Worm (Caenorhabditis elegans): ENCODE results near the gene F18F11.4.

ce11 chrIV:291356-291755 lies 39.3 kb upstream of the F18F11.4 start, which contains the start of gene T21D12.7:
- TF ChIP-seq nhr-10 (tag; optimal IDR thresholded peaks at IDR 0.05): no peak
- TF ChIP-seq nhr-11 (tag; optimal IDR thresholded peaks at IDR 0.05): no peak
- no peak for TF ChIP-seq mdl-1 (tag; optimal IDR thresholded peaks at IDR 0.05)
- TF ChIP-seq lin-11 (tag; optimal IDR thresholded peaks at IDR 0.05): no peak
- TF ChIP-seq lsy-2 (tag; optimal IDR thresholded peaks at IDR 0.05): no peak
- TF ChIP-seq lin-13 (GFP tag; optimal IDR thresholded peaks at IDR 0.05): no peak
- TF ChIP-seq crh-2 (tag; optimal IDR thresholded peaks at IDR 0.05): no peak
- TF ChIP-seq Y55F3AM.14 (GFP tag; optimal IDR thresholded peaks at IDR 0.05): no peak
- no peak for TF ChIP-seq alr-1 (tag; optimal IDR thresholded peaks at IDR 0.05)
- no peak for TF ChIP-seq unc-62 (GFP tag; optimal IDR thresholded peaks at IDR 0.05)
- no peak for TF ChIP-seq nhr-12 (tag; optimal IDR thresholded peaks at IDR 0.05)
- TF ChIP-seq aly-2 (tag; optimal IDR thresholded peaks at IDR 0.05): no peak
- TF ChIP-seq ama-1 (optimal IDR thresholded peaks at IDR 0.05): no peak
- TF ChIP-seq gmeb-1 (tag; optimal IDR thresholded peaks at IDR 0.05): no peak
